Fruit fly (Drosophila melanogaster): ENCODE results near the gene Kif19A.
A peak's percentile ranks its signal among the peaks of the same experiment; 100 is the strongest.

Kif19A gene

dm6 chr3R:14077026-14077425, 41.2 kb downstream of the Kif19A start (continued):
- TF ChIP-seq Hr51 (GFP tag; optimal IDR thresholded peaks at IDR 0.05) (peak in 1 of 2 experiments; percentile 55), phol (tag; optimal IDR thresholded peaks at IDR 0.05) (peak; percentile 45), Atf-2 (GFP tag; optimal IDR thresholded peaks at IDR 0.05) (no peak), CG6175 (GFP tag; IDR thresholded peaks at IDR 0.05) (no peak), HHEX (GFP tag; optimal IDR thresholded peaks at IDR 0.05) (peak; percentile 58), Blimp-1 (GFP tag; optimal IDR thresholded peaks at IDR 0.05) (peak; percentile 50), CG17568 (GFP tag; optimal IDR thresholded peaks at IDR 0.05) (no peak), ken (GFP tag; IDR thresholded peaks at IDR 0.05) (0 out of 3 replicates have a peak, but pooled peaks have one; percentile 45), Usf (GFP tag; optimal IDR thresholded peaks at IDR 0.05) (no peak), CG30403 (GFP tag; optimal IDR thresholded peaks at IDR 0.05) (peak; percentile 38), Dp (GFP tag; optimal IDR thresholded peaks at IDR 0.05) (no peak), Rx (GFP tag; IDR thresholded peaks at IDR 0.05) (0 out of 2 replicates have a peak, but pooled peaks have one; percentile 12), kni (GFP tag; optimal IDR thresholded peaks at IDR 0.05) (no peak), B-H1 (GFP tag; IDR thresholded peaks at IDR 0.05) (peak; percentile 38; the same call in 1 of the 3 replicates), Chrac-16 (GFP tag; optimal IDR thresholded peaks at IDR 0.05) (peak; percentile 6), CG4730 (GFP tag; IDR thresholded peaks at IDR 0.05) (no peak), CG6689 (GFP tag; IDR thresholded peaks at IDR 0.05) (peak; percentile 44; the same call in 1 of the 2 replicates), H2.0 (GFP tag; IDR thresholded peaks at IDR 0.05) (peak; percentile 44; the same call in 1 of the 2 replicates), maf-S (GFP tag; optimal IDR thresholded peaks at IDR 0.05) (no peak), Dad (GFP tag; optimal IDR thresholded peaks at IDR 0.05) (peak; percentile 17), Gug (GFP tag; IDR thresholded peaks at IDR 0.05) (peak; percentile 41; the same call in 1 of the 4 replicates), Hey (tag; optimal IDR thresholded peaks at IDR 0.05) (no peak), CG10321 (GFP tag; IDR thresholded peaks at IDR 0.05) (0 out of 2 replicates have a peak, but pooled peaks have one; percentile 41), CG13296 (GFP tag; optimal IDR thresholded peaks at IDR 0.05) (peak; percentile 21), CG7357 (GFP tag; IDR thresholded peaks at IDR 0.05) (peak; percentile 30; the same call in 1 of the 3 replicates), hth (optimal IDR thresholded peaks at IDR 0.05) (no peak), Lim3 (GFP tag; IDR thresholded peaks at IDR 0.05) (no peak), chm (GFP tag; IDR thresholded peaks at IDR 0.05) (no peak; the same call in 1 of the 2 replicates), Asciz (GFP tag; optimal IDR thresholded peaks at IDR 0.05) (peak; percentile 14), CG2202 (tag; optimal IDR thresholded peaks at IDR 0.05) (no peak), Sox100B (GFP tag; optimal IDR thresholded peaks at IDR 0.05) (peak; percentile 35), CG10959 (GFP tag; IDR thresholded peaks at IDR 0.05) (0 out of 2 replicates have a peak, but pooled peaks have one; percentile 35), CG8359 (GFP tag; optimal IDR thresholded peaks at IDR 0.05; ENCODE audit: borderline replicate concordance) (no peak), CG7963 (GFP tag; IDR thresholded peaks at IDR 0.05; ENCODE audit: partially characterized antibody) (no peak), lov (optimal IDR thresholded peaks at IDR 0.05) (no peak), lov (GFP tag; IDR thresholded peaks at IDR 0.05) (no peak), CG7271 (tag; optimal IDR thresholded peaks at IDR 0.05) (no peak), CG33557 (GFP tag; optimal IDR thresholded peaks at IDR 0.05) (no peak), stc (GFP tag; IDR thresholded peaks at IDR 0.05) (peak; percentile 47; the same call in 1 of the 2 replicates), CG17359 (tag; optimal IDR thresholded peaks at IDR 0.05) (peak; percentile 59), cwo (GFP tag; optimal IDR thresholded peaks at IDR 0.05) (peak; percentile 52), CG4820 (GFP tag; optimal IDR thresholded peaks at IDR 0.05) (peak; percentile 38), Adf1 (GFP tag; IDR thresholded peaks at IDR 0.05) (no peak), CG10147 (GFP tag; optimal IDR thresholded peaks at IDR 0.05) (peak; percentile 25), Nf-YC (tag; optimal IDR thresholded peaks at IDR 0.05) (no peak), sr (GFP tag; IDR thresholded peaks at IDR 0.05) (no peak), Dll (GFP tag; IDR thresholded peaks at IDR 0.05; ENCODE audit: partially characterized antibody) (no peak), CG14441 (GFP tag; IDR thresholded peaks at IDR 0.05) (peak; percentile 68), CG3995 (GFP tag; optimal IDR thresholded peaks at IDR 0.05) (no peak), CG31441 (GFP tag; IDR thresholded peaks at IDR 0.05) (0 out of 2 replicates have a peak, but pooled peaks have one; percentile 20)
